Fruit fly (Drosophila melanogaster): Measurements from ENCODE around the gene Miro.

The Miro gene

DNA sequence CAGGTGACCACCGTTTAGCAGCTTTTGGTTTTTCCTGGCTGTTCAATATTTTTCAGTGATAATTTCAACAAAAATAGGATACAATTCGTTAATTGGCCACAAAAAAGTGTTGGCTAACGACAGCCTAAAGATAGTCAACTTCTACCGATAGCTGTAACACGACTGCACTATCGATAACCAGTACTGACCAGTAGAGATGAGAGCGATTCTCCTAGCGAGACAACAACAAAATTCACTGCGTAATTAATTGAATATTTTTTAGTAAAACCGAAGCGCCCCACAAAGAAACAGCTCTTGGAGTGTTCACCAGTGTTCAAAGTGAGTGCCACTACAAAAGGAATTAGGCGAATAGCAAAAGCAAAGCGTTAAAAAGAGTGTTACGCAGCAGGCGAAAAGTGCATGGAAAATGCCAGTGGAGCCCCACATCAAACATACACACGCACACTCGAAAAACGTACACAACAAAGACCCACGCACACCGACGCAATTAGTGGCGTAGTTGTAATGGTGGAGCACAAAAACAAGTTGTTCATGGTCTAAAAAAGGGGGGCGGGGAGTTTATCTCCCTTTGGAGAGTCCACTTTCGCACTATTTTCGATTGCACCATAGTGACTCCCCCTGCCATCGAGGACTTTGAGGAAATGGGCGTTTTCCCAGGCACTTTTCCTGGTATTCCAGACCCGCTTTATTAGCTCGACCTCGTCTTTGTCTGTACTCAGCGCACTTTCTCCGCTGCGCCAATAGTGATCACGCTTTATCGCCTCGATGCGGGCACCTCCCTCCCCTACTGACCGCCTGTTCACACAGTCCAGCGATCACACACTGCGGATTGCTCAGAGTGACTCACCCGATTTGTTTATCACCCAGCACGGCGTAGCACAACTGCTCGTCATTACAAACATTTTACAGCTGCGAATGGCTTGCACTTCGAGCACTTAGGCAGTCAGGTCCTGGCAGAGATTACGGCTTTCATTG lies 45.5 kb downstream of the Miro start, which contains the start of the genes Epp and Rab7 (continued):
- TF ChIP-seq slp2 (GFP tag; optimal IDR thresholded peaks at IDR 0.05) (peak; percentile 5), CG12299 (tag; optimal IDR thresholded peaks at IDR 0.05) (peak; percentile 62), CG7372 (GFP tag; IDR thresholded peaks at IDR 0.05) (0 out of 2 replicates have a peak, but pooled peaks have one; percentile 27), Opbp (GFP tag; IDR thresholded peaks at IDR 0.05; ENCODE audit: partially characterized antibody) (peak; percentile 95), CG10543 (GFP tag; optimal IDR thresholded peaks at IDR 0.05) (peak; percentile 28), CG4707 (GFP tag; optimal IDR thresholded peaks at IDR 0.05) (peak; percentile 15), nau (GFP tag; optimal IDR thresholded peaks at IDR 0.05) (peak; percentile 45), zen2 (GFP tag; IDR thresholded peaks at IDR 0.05; ENCODE audit: partially characterized antibody) (peak; percentile 94), onecut (GFP tag; IDR thresholded peaks at IDR 0.05) (no peak; the same call in 1 of the 2 replicates), CG34376 (GFP tag; optimal IDR thresholded peaks at IDR 0.05) (peak; percentile 36), caup (GFP tag; optimal IDR thresholded peaks at IDR 0.05; ENCODE audit: severe bottlenecking) (peak; percentile 14), cg (GFP tag; optimal IDR thresholded peaks at IDR 0.05) (peak; percentile 96), Meics (GFP tag; optimal IDR thresholded peaks at IDR 0.05) (peak; percentile 27), Dp (GFP tag; optimal IDR thresholded peaks at IDR 0.05) (peak; percentile 11), CG5953 (GFP tag; IDR thresholded peaks at IDR 0.05) (0 out of 2 replicates have a peak, but pooled peaks have one; percentile 45), Ets97D (GFP tag; optimal IDR thresholded peaks at IDR 0.05) (peak; percentile 73), br (optimal IDR thresholded peaks at IDR 0.05) (no peak), grn (GFP tag; optimal IDR thresholded peaks at IDR 0.05) (peak; percentile 9), maf-S (GFP tag; optimal IDR thresholded peaks at IDR 0.05) (peak; percentile 26), Mad (GFP tag; optimal IDR thresholded peaks at IDR 0.05) (peak; percentile 48), gfzf (GFP tag; optimal IDR thresholded peaks at IDR 0.05) (peak; percentile 20), z (GFP tag; IDR thresholded peaks at IDR 0.05) (no peak), CG7963 (GFP tag; IDR thresholded peaks at IDR 0.05; ENCODE audit: partially characterized antibody) (peak; percentile 87), CG4854 (GFP tag; optimal IDR thresholded peaks at IDR 0.05) (peak; percentile 13), NfI (GFP tag; optimal IDR thresholded peaks at IDR 0.05) (peak; percentile 51), CG16813 (GFP tag; IDR thresholded peaks at IDR 0.05; ENCODE audit: partially characterized antibody) (peak; percentile 90), CG14965 (GFP tag; optimal IDR thresholded peaks at IDR 0.05; ENCODE audit: borderline replicate concordance) (no peak), CG34422 (GFP tag; IDR thresholded peaks at IDR 0.05) (peak; percentile 76; the same call in 2 of the 3 replicates), CG2120 (GFP tag; optimal IDR thresholded peaks at IDR 0.05) (peak; percentile 76), Side (GFP tag; optimal IDR thresholded peaks at IDR 0.05) (peak; percentile 0), Antp (GFP tag; optimal IDR thresholded peaks at IDR 0.05) (peak; percentile 51), CG30020 (tag; optimal IDR thresholded peaks at IDR 0.05) (peak; percentile 44), CG10462 (GFP tag; optimal IDR thresholded peaks at IDR 0.05) (no peak), kni (GFP tag; optimal IDR thresholded peaks at IDR 0.05) (peak; percentile 44), chinmo (GFP tag; IDR thresholded peaks at IDR 0.05; ENCODE audit: partially characterized antibody) (peak; percentile 96), Pdp1 (GFP tag; optimal IDR thresholded peaks at IDR 0.05) (peak; percentile 50 to 89), crc (GFP tag; optimal IDR thresholded peaks at IDR 0.05) (no peak), CG9932 (GFP tag; IDR thresholded peaks at IDR 0.05) (peak; percentile 84), CG7357 (GFP tag; IDR thresholded peaks at IDR 0.05) (0 out of 3 replicates have a peak, but pooled peaks have one; percentile 19), sens (GFP tag) (peak; percentile 89), Rx (GFP tag; IDR thresholded peaks at IDR 0.05) (0 out of 2 replicates have a peak, but pooled peaks have one; percentile 2), CG2199 (GFP tag; IDR thresholded peaks at IDR 0.05) (no peak), lbe (GFP tag; optimal IDR thresholded peaks at IDR 0.05) (peak; percentile 56), CTCF (GFP tag; optimal IDR thresholded peaks at IDR 0.05) (peak; percentile 29), dati (GFP tag; IDR thresholded peaks at IDR 0.05) (no peak), fd102C (GFP tag; optimal IDR thresholded peaks at IDR 0.05) (no peak), D19B (GFP tag; optimal IDR thresholded peaks at IDR 0.05) (no peak), mirr (GFP tag; optimal IDR thresholded peaks at IDR 0.05) (peak; percentile 17)

All from whole organism, embryonic.